Fruit fly (Drosophila melanogaster): ENCODE results near the gene CG15771.

The CG15771 gene

dm6 chrX:5763443-5764000 is 8.1 kb downstream of the CG15771 start:
- TF ChIP-seq zen2 (GFP tag; IDR thresholded peaks at IDR 0.05; ENCODE audit: partially characterized antibody): 0 out of 3 replicates have a peak, but pooled peaks have one; percentile 15
- TF ChIP-seq ash1 (GFP tag; optimal IDR thresholded peaks at IDR 0.05): no peak
- no peak for TF ChIP-seq vfl (GFP tag; optimal IDR thresholded peaks at IDR 0.05)
- TF ChIP-seq HmgZ (tag; optimal IDR thresholded peaks at IDR 0.05): no peak
- TF ChIP-seq CG12071 (GFP tag; optimal IDR thresholded peaks at IDR 0.05): no peak
- TF ChIP-seq CG10147 (GFP tag; optimal IDR thresholded peaks at IDR 0.05): peak; percentile 65
- TF ChIP-seq bcd (GFP tag; optimal IDR thresholded peaks at IDR 0.05): no peak
- TF ChIP-seq Jarid2 (GFP tag; optimal IDR thresholded peaks at IDR 0.05): no peak
- no peak for TF ChIP-seq CG32772 (GFP tag; IDR thresholded peaks at IDR 0.05)
- TF ChIP-seq Scr (GFP tag; IDR thresholded peaks at IDR 0.05; ENCODE audit: partially characterized antibody): peak; percentile 18
- TF ChIP-seq BEAF-32 (GFP tag; optimal IDR thresholded peaks at IDR 0.05): peak; percentile 16
- TF ChIP-seq Nf-YC (tag; optimal IDR thresholded peaks at IDR 0.05): no peak
- TF ChIP-seq CG16813 (GFP tag; IDR thresholded peaks at IDR 0.05; ENCODE audit: partially characterized antibody): peak; percentile 24; the same call in 1 of the 3 replicates
- peak; percentile 26; the same call in 1 of the 3 replicates for TF ChIP-seq vnd (GFP tag; IDR thresholded peaks at IDR 0.05; ENCODE audit: partially characterized antibody)
- TF ChIP-seq CG33213 (GFP tag; optimal IDR thresholded peaks at IDR 0.05): no peak
- peak; percentile 17 for TF ChIP-seq CG10979 (tag; optimal IDR thresholded peaks at IDR 0.05)
- no peak for TF ChIP-seq YL-1 (GFP tag; optimal IDR thresholded peaks at IDR 0.05)
- TF ChIP-seq CG7556 (GFP tag; optimal IDR thresholded peaks at IDR 0.05): no peak
- no peak for TF ChIP-seq CG10565 (GFP tag; optimal IDR thresholded peaks at IDR 0.05)
- peak; percentile 55 for TF ChIP-seq Dref (GFP tag; IDR thresholded peaks at IDR 0.05)
- no peak for TF ChIP-seq sim (GFP tag; IDR thresholded peaks at IDR 0.05)
- TF ChIP-seq Hr78 (GFP tag; optimal IDR thresholded peaks at IDR 0.05): no peak
- TF ChIP-seq Opbp (GFP tag; IDR thresholded peaks at IDR 0.05; ENCODE audit: partially characterized antibody): peak; percentile 54; the same call in 1 of the 3 replicates
- TF ChIP-seq Doc3 (GFP tag; IDR thresholded peaks at IDR 0.05; ENCODE audit: partially characterized antibody): 0 out of 3 replicates have a peak, but pooled peaks have one; percentile 15
- TF ChIP-seq CG8281 (tag; optimal IDR thresholded peaks at IDR 0.05): no peak
- TF ChIP-seq HLH4C (GFP tag; IDR thresholded peaks at IDR 0.05; ENCODE audit: partially characterized antibody): peak; percentile 19; the same call in 1 of the 3 replicates
- TF ChIP-seq dm (GFP tag; optimal IDR thresholded peaks at IDR 0.05): no peak
- TF ChIP-seq CG15011 (GFP tag; optimal IDR thresholded peaks at IDR 0.05): no peak
- TF ChIP-seq chinmo (GFP tag; IDR thresholded peaks at IDR 0.05; ENCODE audit: partially characterized antibody): 0 out of 4 replicates have a peak, but pooled peaks have one; percentile 47
- peak; percentile 94 for TF ChIP-seq CG10431 (GFP tag; optimal IDR thresholded peaks at IDR 0.05)
- TF ChIP-seq zfh1 (GFP tag; IDR thresholded peaks at IDR 0.05): no peak
- TF ChIP-seq cg (GFP tag; optimal IDR thresholded peaks at IDR 0.05): peak; percentile 92
- no peak for TF ChIP-seq ind (GFP tag; optimal IDR thresholded peaks at IDR 0.05)
- TF ChIP-seq CG6791 (GFP tag; IDR thresholded peaks at IDR 0.05; ENCODE audit: partially characterized antibody): peak; percentile 44; the same call in 1 of the 3 replicates
- TF ChIP-seq amos (GFP tag; IDR thresholded peaks at IDR 0.05; ENCODE audit: partially characterized antibody): peak; percentile 20; the same call in 1 of the 2 replicates
- TF ChIP-seq CG11504 (tag; optimal IDR thresholded peaks at IDR 0.05): no peak
- no peak for TF ChIP-seq CG15696 (tag; optimal IDR thresholded peaks at IDR 0.05)
- peak; percentile 18; the same call in 1 of the 3 replicates for TF ChIP-seq CG34224 (GFP tag; IDR thresholded peaks at IDR 0.05; ENCODE audit: partially characterized antibody)
- TF ChIP-seq fd102C (GFP tag; optimal IDR thresholded peaks at IDR 0.05): no peak
- TF ChIP-seq CG8478 (optimal IDR thresholded peaks at IDR 0.05): peak; percentile 61
- TF ChIP-seq ttk (GFP tag; IDR thresholded peaks at IDR 0.05): no peak
- 0 out of 2 replicates have a peak, but pooled peaks have one; percentile 19 for TF ChIP-seq hbn (GFP tag; IDR thresholded peaks at IDR 0.05; ENCODE audit: partially characterized antibody)

Data from whole organism, embryonic.